Worm (Caenorhabditis elegans) whole organism, L2 larva: ENCODE results near the gene Y75B12B.13.

Experiments
- C34F6.9 ChIP-seq: fragments of 150-350 bp; optimal IDR thresholded peaks from 2 replicates; lab custom pipeline; 2014; ENCODE audit warnings: missing biosample characterization, missing genetic modification characterization
- F13H6.1 ChIP-seq: sonication (generic microtip); optimal IDR thresholded peaks from 2 replicates; lab custom pipeline; 2016; ENCODE audit warnings: missing genetic modification characterization, missing compliant biosample characterization
- R02D3.7 ChIP-seq: fragments of 150-350 bp; optimal IDR thresholded peaks from 2 replicates; lab custom pipeline; 2014; ENCODE audit warnings: missing biosample characterization, missing genetic modification characterization
- Y55F3AM.14 ChIP-seq: fragments of 200-800 bp; sonication (Bioruptor generic); optimal IDR thresholded peaks from 2 replicates; lab custom pipeline; 2018; ENCODE audit warnings: mild to moderate bottlenecking, missing genetic modification characterization, missing compliant biosample characterization
- ZK546.5 ChIP-seq: sonication (generic microtip); optimal IDR thresholded peaks from 2 replicates; lab custom pipeline; 2017; ENCODE audit warnings: missing biosample characterization, missing genetic modification characterization
- alr-1 ChIP-seq: fragments of 150-350 bp; optimal IDR thresholded peaks from 2 replicates; lab custom pipeline; 2014; ENCODE audit warnings: missing biosample characterization, missing genetic modification characterization
- aly-2 ChIP-seq: fragments of 150-350 bp; optimal IDR thresholded peaks from 2 replicates; lab custom pipeline; 2014; ENCODE audit warnings: missing biosample characterization, missing genetic modification characterization
- ama-1 ChIP-seq: fragments of 150-350 bp; optimal IDR thresholded peaks from 2 replicates; lab custom pipeline; 2018; ENCODE audit warnings: inconsistent platforms
- blmp-1 ChIP-seq: sonication (generic microtip); optimal IDR thresholded peaks from 2 replicates; lab custom pipeline; 2017; ENCODE audit warnings: missing genetic modification characterization, mild to moderate bottlenecking, missing compliant biosample characterization, antibody characterized with exemption, moderate library complexity; ENCODE audit not compliant: insufficient read depth
- ceh-16 ChIP-seq: fragments of 150-350 bp; optimal IDR thresholded peaks from 2 replicates; lab custom pipeline; 2014; ENCODE audit warnings: missing biosample characterization, missing genetic modification characterization
- ceh-82 ChIP-seq: fragments of 150-350 bp; optimal IDR thresholded peaks from 2 replicates; lab custom pipeline; 2014; ENCODE audit warnings: missing biosample characterization, missing genetic modification characterization
- crh-2 ChIP-seq: sonication (generic microtip); optimal IDR thresholded peaks from 2 replicates; lab custom pipeline; 2017; ENCODE audit warnings: missing biosample characterization, missing genetic modification characterization
- dmd-4 ChIP-seq: sonication (generic microtip); optimal IDR thresholded peaks from 2 replicates; lab custom pipeline; 2017; ENCODE audit warnings: missing biosample characterization, missing genetic modification characterization
- egl-27 ChIP-seq: sonication (generic microtip); optimal IDR thresholded peaks from 3 replicates; lab custom pipeline; 2017; ENCODE audit warnings: missing biosample characterization, missing genetic modification reagents, missing genetic modification characterization
- elt-1 ChIP-seq: fragments of 150-350 bp; optimal IDR thresholded peaks from 2 replicates; lab custom pipeline; 2014; ENCODE audit warnings: missing biosample characterization, missing genetic modification characterization
- elt-3 ChIP-seq: sonication (generic microtip); optimal IDR thresholded peaks from 2 replicates; lab custom pipeline; 2017; ENCODE audit warnings: missing biosample characterization, missing genetic modification characterization
- fos-1 ChIP-seq: fragments of 150-350 bp; optimal IDR thresholded peaks from 2 replicates; lab custom pipeline; 2014; ENCODE audit warnings: missing biosample characterization, missing genetic modification characterization
- gmeb-1 ChIP-seq: fragments of 150-350 bp; optimal IDR thresholded peaks from 2 replicates; lab custom pipeline; 2014; ENCODE audit warnings: missing biosample characterization, missing genetic modification characterization
- lin-11 ChIP-seq: fragments of 150-350 bp; sonication (generic microtip); optimal IDR thresholded peaks from 2 replicates; lab custom pipeline; 2014; ENCODE audit warnings: missing biosample characterization, missing genetic modification characterization, inconsistent platforms, mixed read lengths
- lin-13 ChIP-seq: fragments of 150-350 bp; optimal IDR thresholded peaks from 2 replicates; lab custom pipeline; 2014; ENCODE audit warnings: missing biosample characterization, missing genetic modification reagents, missing genetic modification characterization
- lin-39 ChIP-seq: fragments of 150-350 bp; optimal IDR thresholded peaks from 2 replicates; lab custom pipeline; 2014; ENCODE audit warnings: missing biosample characterization, missing genetic modification reagents, missing genetic modification characterization
- lsy-2 ChIP-seq, 2 experiments: fragments of 150-350 bp in 1 of 2; sonication (generic microtip) in 1 of 2; optimal IDR thresholded peaks; 2 replicates each; lab custom pipeline; 2014 to 2017; ENCODE audit warnings: missing biosample characterization in 2 of 2, missing genetic modification characterization in 2 of 2
- mab-5 ChIP-seq: fragments of 150-350 bp; optimal IDR thresholded peaks from 2 replicates; lab custom pipeline; 2014; ENCODE audit warnings: missing biosample characterization, missing genetic modification characterization
- mbf-1 ChIP-seq: sonication (generic microtip); optimal IDR thresholded peaks from 2 replicates; lab custom pipeline; 2017; ENCODE audit warnings: missing biosample characterization, missing genetic modification characterization
- mdl-1 ChIP-seq, 2 experiments: fragments of 150-350 bp in 1 of 2; sonication (generic microtip) in 1 of 2; optimal IDR thresholded peaks; 2 replicates each; lab custom pipeline; 2017; ENCODE audit warnings: missing biosample characterization in 2 of 2, missing genetic modification characterization in 2 of 2
- nhr-10 ChIP-seq: sonication (generic microtip); optimal IDR thresholded peaks from 2 replicates; lab custom pipeline; 2017; ENCODE audit warnings: missing biosample characterization, missing genetic modification characterization
- nhr-11 ChIP-seq: fragments of 150-350 bp; optimal IDR thresholded peaks from 2 replicates; lab custom pipeline; 2014; ENCODE audit warnings: missing biosample characterization, missing genetic modification characterization
- nhr-12 ChIP-seq: fragments of 150-350 bp; optimal IDR thresholded peaks from 2 replicates; lab custom pipeline; 2014; ENCODE audit warnings: missing biosample characterization, missing genetic modification characterization
- nhr-129 ChIP-seq: fragments of 150-350 bp; optimal IDR thresholded peaks from 2 replicates; lab custom pipeline; 2014; ENCODE audit warnings: missing biosample characterization, missing genetic modification characterization
- nhr-21 ChIP-seq: fragments of 150-350 bp; optimal IDR thresholded peaks from 2 replicates; lab custom pipeline; 2014; ENCODE audit warnings: missing biosample characterization, missing genetic modification characterization
- nhr-23 ChIP-seq: fragments of 150-350 bp; optimal IDR thresholded peaks from 2 replicates; lab custom pipeline; 2014; ENCODE audit warnings: missing biosample characterization, missing genetic modification reagents, missing genetic modification characterization
- nhr-237 ChIP-seq: fragments of 150-350 bp; optimal IDR thresholded peaks from 2 replicates; lab custom pipeline; 2014; ENCODE audit warnings: missing biosample characterization, missing genetic modification characterization
- nhr-25 ChIP-seq: fragments of 150-350 bp; sonication (generic microtip); optimal IDR thresholded peaks from 3 replicates; lab custom pipeline; 2014; ENCODE audit warnings: missing biosample characterization, missing genetic modification characterization
- nhr-6 ChIP-seq: fragments of 150-350 bp; optimal IDR thresholded peaks from 2 replicates; lab custom pipeline; 2014; ENCODE audit warnings: missing biosample characterization, missing genetic modification characterization
- nhr-77 ChIP-seq: fragments of 150-350 bp; optimal IDR thresholded peaks from 2 replicates; lab custom pipeline; 2014; ENCODE audit warnings: missing biosample characterization, missing genetic modification characterization
- peb-1 ChIP-seq: fragments of 150-350 bp; optimal IDR thresholded peaks from 2 replicates; lab custom pipeline; 2014; ENCODE audit warnings: missing biosample characterization, missing genetic modification characterization
- sem-4 ChIP-seq: fragments of 150-350 bp; optimal IDR thresholded peaks from 2 replicates; lab custom pipeline; 2014; ENCODE audit warnings: missing biosample characterization, missing genetic modification reagents, missing genetic modification characterization
- skn-1 ChIP-seq: sonication (generic microtip); optimal IDR thresholded peaks from 2 replicates; lab custom pipeline; 2017; ENCODE audit warnings: missing biosample characterization, missing genetic modification characterization
- sma-3 ChIP-seq: sonication (generic microtip); optimal IDR thresholded peaks from 2 replicates; lab custom pipeline; 2016; ENCODE audit warnings: missing genetic modification reagents, missing genetic modification characterization, missing compliant biosample characterization
- sma-9 ChIP-seq, 2 experiments: fragments of 150-350 bp in 1 of 2; sonication (generic microtip) in 1 of 2; optimal IDR thresholded peaks; 2 replicates each; lab custom pipeline; 2014 to 2016; ENCODE audit warnings: missing genetic modification characterization in 2 of 2, mild to moderate bottlenecking in 1 of 2, missing biosample characterization in 1 of 2, missing compliant biosample characterization in 1 of 2, missing genetic modification reagents in 1 of 2, moderate library complexity in 1 of 2
- snpc-4 ChIP-seq: fragments of 150-350 bp; optimal IDR thresholded peaks from 2 replicates; lab custom pipeline; 2014; ENCODE audit warnings: missing biosample characterization, missing genetic modification characterization
- unc-39 ChIP-seq: fragments of 150-350 bp; optimal IDR thresholded peaks from 2 replicates; lab custom pipeline; 2014; ENCODE audit warnings: missing biosample characterization, missing genetic modification characterization
- unc-55 ChIP-seq: fragments of 150-350 bp; sonication (generic microtip); optimal IDR thresholded peaks from 3 replicates; lab custom pipeline; 2014; ENCODE audit warnings: missing biosample characterization, missing genetic modification reagents, missing genetic modification characterization
- unc-62 ChIP-seq: fragments of 150-350 bp; optimal IDR thresholded peaks from 2 replicates; lab custom pipeline; 2014; ENCODE audit warnings: missing biosample characterization, missing genetic modification reagents, missing genetic modification characterization
- zag-1 ChIP-seq: fragments of 150-350 bp; optimal IDR thresholded peaks from 2 replicates; lab custom pipeline; 2014; ENCODE audit warnings: missing biosample characterization, missing genetic modification characterization
- ztf-1 ChIP-seq: fragments of 200-800 bp; sonication (Bioruptor generic); conservative IDR thresholded peaks from 2 replicates; pipeline ENCODE4 v1.3.6; 2022; ENCODE audit warnings: missing genetic modification characterization, missing compliant biosample characterization
- ztf-11 ChIP-seq: sonication (generic microtip); optimal IDR thresholded peaks from 2 replicates; lab custom pipeline; 2017; ENCODE audit warnings: missing biosample characterization, missing genetic modification characterization
- ztf-4 ChIP-seq: fragments of 150-350 bp; optimal IDR thresholded peaks from 2 replicates; lab custom pipeline; 2014; ENCODE audit warnings: missing biosample characterization, missing genetic modification characterization

The Y75B12B.13 gene

DNA sequence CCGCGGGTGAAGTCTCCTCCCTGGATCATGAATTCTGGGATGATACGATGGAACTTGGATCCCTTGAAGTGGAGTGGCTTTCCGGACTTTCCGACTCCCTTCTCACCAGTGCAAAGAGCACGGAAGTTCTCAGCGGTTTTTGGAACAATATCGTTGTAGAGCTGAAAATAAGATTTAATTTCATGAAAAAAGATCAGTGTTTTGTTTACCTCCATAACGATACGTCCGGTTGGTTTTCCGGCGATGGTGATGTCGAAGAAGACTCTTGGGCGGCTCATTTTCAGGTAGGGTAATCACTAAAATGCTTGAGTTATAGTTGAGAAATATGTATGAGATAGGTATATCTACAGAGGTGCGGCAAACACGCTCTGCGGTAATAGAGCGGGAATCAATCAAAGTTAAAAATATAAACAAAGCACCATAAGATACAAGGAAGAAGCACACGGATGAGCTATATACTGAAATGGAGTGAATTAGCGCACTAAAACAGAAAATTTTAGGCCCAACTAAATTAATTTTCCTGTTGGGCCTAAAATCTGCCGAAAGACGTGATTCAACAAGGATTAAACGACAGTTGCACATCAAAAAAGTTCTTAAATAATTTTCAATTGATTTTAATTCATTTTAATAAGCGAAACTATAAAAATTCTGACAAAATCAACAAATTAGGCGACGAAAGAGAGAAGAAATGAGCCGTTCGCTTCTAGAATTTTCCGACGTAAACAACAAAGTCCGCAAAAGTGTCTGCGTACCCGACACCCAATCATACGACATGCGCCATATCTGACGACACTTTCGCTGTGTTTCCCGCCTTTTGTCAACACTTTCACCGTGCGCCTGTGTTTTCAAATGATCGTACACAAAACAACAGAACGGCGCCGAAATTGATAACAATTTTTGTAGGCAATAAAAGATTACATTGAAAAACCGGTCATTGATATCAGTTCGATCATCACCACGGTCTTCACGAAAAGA, 6.4 kb downstream of the Y75B12B.13 start, which contains the start of the genes cyn-7 and bath-36:
Gene cyn-7, minus strand, starts transcription at position 296 of the 975 bp plus-strand sequence.
Gene bath-36, plus strand, starts transcription at position 806 of the 975 bp plus-strand sequence.
- TF ChIP-seq ama-1 (no peak), unc-55 (GFP tag; lab: Kevin White, UChicago) (peak; percentile 67), nhr-11 (tag; lab: Kevin White, UChicago) (no peak), dmd-4 (tag; lab: Kevin White, UChicago) (no peak), skn-1 (tag; lab: Kevin White, UChicago) (no peak), sma-9 (GFP tag; optimal IDR thresholded peaks at IDR 0.05; lab: Kevin White, UChicago) (peak; percentile 72), sma-9 (tag; optimal IDR thresholded peaks at IDR 0.05; lab: Kevin White, UChicago) (no peak), nhr-10 (no peak), alr-1 (no peak), lsy-2 (tag; optimal IDR thresholded peaks at IDR 0.05; lab: Kevin White, UChicago) (peak; percentile 71 to 87), sma-3 (GFP tag; lab: Kevin White, UChicago) (peak; percentile 88), unc-62 (GFP tag; lab: Kevin White, UChicago) (no peak), ceh-82 (tag; lab: Kevin White, UChicago) (no peak), lin-13 (GFP tag; lab: Kevin White, UChicago) (peak; percentile 70), nhr-23 (tag; lab: Kevin White, UChicago) (no peak), lin-11 (tag; lab: Kevin White, UChicago) (no peak), lin-39 (tag; lab: Kevin White, UChicago) (no peak), fos-1 (peak; percentile 89), mbf-1 (tag; lab: Kevin White, UChicago) (no peak), ztf-4 (peak; percentile 34), nhr-21 (tag; lab: Kevin White, UChicago) (peak; percentile 61), Y55F3AM.14 (no peak), nhr-25 (peak; percentile 75), elt-1 (tag; lab: Kevin White, UChicago) (no peak), ztf-11 (no peak), ztf-1 (GFP tag; lab: Robert Waterston, UW) (no peak), egl-27 (peak; percentile 70), aly-2 (no peak), peb-1 (tag; lab: Kevin White, UChicago) (no peak), snpc-4 (tag; lab: Kevin White, UChicago) (peak; percentile 28), sem-4 (tag; lab: Kevin White, UChicago) (peak; percentile 24), C34F6.9 (tag; lab: Kevin White, UChicago) (peak; percentile 86), gmeb-1 (tag; lab: Kevin White, UChicago) (peak; percentile 86), mdl-1 (tag; optimal IDR thresholded peaks at IDR 0.05; lab: Kevin White, UChicago) (peak in 1 of 2 experiments; percentile 18), R02D3.7 (peak; percentile 9), nhr-129 (tag; lab: Kevin White, UChicago) (peak; percentile 71), crh-2 (tag; lab: Kevin White, UChicago) (peak; percentile 82), nhr-237 (tag; lab: Kevin White, UChicago) (no peak), ZK546.5 (tag; lab: Kevin White, UChicago) (no peak), mab-5 (tag; lab: Kevin White, UChicago) (peak; percentile 3), elt-3 (tag; lab: Kevin White, UChicago) (no peak), nhr-12 (no peak), blmp-1 (tag; lab: Kevin White, UChicago) (peak; percentile 86), zag-1 (tag; lab: Kevin White, UChicago) (no peak), F13H6.1 (tag; lab: Kevin White, UChicago) (peak; percentile 78), nhr-77 (tag; lab: Kevin White, UChicago) (no peak), ceh-16 (tag; lab: Kevin White, UChicago) (no peak), nhr-6 (tag; lab: Kevin White, UChicago) (no peak), unc-39 (tag; lab: Kevin White, UChicago) (no peak)
